Fruit fly (Drosophila melanogaster): ENCODE data around the gene VhaAC45RP.

VhaAC45RP gene

DNA sequence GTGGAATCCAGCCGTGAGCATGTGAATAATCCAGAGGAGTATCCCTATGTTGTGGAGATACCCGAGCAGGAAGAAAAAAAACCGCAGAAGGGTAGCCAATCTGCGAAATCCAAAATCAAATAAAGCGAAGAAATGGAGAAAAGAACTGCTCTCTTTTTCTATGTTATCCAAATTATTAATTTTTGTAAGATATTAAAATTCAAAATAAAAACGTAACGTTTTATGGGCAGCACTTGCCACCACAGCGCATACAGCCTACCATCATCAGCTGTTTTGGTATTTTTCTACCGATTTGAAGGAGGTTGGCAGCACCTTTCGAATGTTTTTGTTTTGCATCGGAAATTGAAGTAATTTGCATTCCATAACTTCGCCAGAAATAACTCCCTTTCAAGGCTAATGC is 13.7 kb upstream of the VhaAC45RP start, which contains the start of gene Bet5:
Gene Bet5, plus strand, starts transcription at position 299 of the 400 bp plus-strand sequence.
- no peak for TF ChIP-seq psq (optimal IDR thresholded peaks at IDR 0.05)

dm6 chr3R:30177494-30177893 is 11.3 kb upstream of the VhaAC45RP start, which contains the start of the genes CG1983 and CG15530:
Gene CG1983 (minus strand): TSS chr3R:30177700.
Gene CG15530 (plus strand): TSS chr3R:30177877.
- TF ChIP-seq Dll (optimal IDR thresholded peaks at IDR 0.05) (no peak), pan (optimal IDR thresholded peaks at IDR 0.05) (no peak), EcR (GFP tag; optimal IDR thresholded peaks at IDR 0.05) (no peak), usp (GFP tag; optimal IDR thresholded peaks at IDR 0.05) (no peak), CG8478 (optimal IDR thresholded peaks at IDR 0.05) (no peak), psq (optimal IDR thresholded peaks at IDR 0.05) (no peak)

- TF ChIP-seq pan (optimal IDR thresholded peaks at IDR 0.05) (no peak), EcR (GFP tag; optimal IDR thresholded peaks at IDR 0.05) (no peak), Dll (optimal IDR thresholded peaks at IDR 0.05) (no peak), usp (GFP tag; optimal IDR thresholded peaks at IDR 0.05) (no peak), psq (optimal IDR thresholded peaks at IDR 0.05) (no peak), CG8478 (optimal IDR thresholded peaks at IDR 0.05) (no peak)
Observed at dm6 chr3R:30176314-30176713, 10.1 kb upstream of the VhaAC45RP start.

DNA sequence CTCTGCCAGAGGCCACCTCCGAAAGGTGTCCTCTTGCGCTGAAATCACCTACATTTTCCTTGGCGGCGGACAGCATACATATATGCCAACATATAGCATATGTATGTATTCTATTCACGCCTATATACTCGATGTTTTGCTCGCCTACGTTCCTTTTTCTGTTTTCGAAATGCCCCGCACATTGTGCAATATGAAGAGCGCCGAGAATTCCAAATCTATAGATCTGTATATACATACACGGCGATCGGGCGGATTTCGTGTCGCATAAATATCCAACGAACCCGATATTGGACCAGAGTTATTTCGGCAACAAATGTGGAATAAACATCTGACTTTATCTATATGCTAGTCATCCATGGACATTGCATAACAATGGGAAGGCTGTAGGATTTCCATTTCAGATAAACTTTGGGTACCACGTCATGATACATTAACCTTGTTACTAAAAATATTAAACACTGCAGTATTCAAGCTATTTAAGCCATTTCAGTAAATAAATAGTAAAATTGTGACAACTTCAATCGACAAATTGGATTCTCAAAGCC is 8.9 kb upstream of the VhaAC45RP start:
- no peak for TF ChIP-seq CG8478 (optimal IDR thresholded peaks at IDR 0.05)
- TF ChIP-seq psq (optimal IDR thresholded peaks at IDR 0.05): no peak
- no peak for TF ChIP-seq Dll (optimal IDR thresholded peaks at IDR 0.05)
- TF ChIP-seq usp (GFP tag; optimal IDR thresholded peaks at IDR 0.05): no peak
- no peak for TF ChIP-seq pan (optimal IDR thresholded peaks at IDR 0.05)
- TF ChIP-seq EcR (GFP tag; optimal IDR thresholded peaks at IDR 0.05): no peak

- TF ChIP-seq usp (GFP tag; optimal IDR thresholded peaks at IDR 0.05) (no peak), EcR (GFP tag; optimal IDR thresholded peaks at IDR 0.05) (no peak), pan (optimal IDR thresholded peaks at IDR 0.05) (no peak), psq (optimal IDR thresholded peaks at IDR 0.05) (no peak), Dll (optimal IDR thresholded peaks at IDR 0.05) (no peak), CG8478 (optimal IDR thresholded peaks at IDR 0.05) (no peak)
Observed at dm6 chr3R:30174160-30175002, 8.2 kb upstream of the VhaAC45RP start, which contains the start of gene Mlc2. Gene Mlc2 (minus strand): TSS chr3R:30174551.

DNA sequence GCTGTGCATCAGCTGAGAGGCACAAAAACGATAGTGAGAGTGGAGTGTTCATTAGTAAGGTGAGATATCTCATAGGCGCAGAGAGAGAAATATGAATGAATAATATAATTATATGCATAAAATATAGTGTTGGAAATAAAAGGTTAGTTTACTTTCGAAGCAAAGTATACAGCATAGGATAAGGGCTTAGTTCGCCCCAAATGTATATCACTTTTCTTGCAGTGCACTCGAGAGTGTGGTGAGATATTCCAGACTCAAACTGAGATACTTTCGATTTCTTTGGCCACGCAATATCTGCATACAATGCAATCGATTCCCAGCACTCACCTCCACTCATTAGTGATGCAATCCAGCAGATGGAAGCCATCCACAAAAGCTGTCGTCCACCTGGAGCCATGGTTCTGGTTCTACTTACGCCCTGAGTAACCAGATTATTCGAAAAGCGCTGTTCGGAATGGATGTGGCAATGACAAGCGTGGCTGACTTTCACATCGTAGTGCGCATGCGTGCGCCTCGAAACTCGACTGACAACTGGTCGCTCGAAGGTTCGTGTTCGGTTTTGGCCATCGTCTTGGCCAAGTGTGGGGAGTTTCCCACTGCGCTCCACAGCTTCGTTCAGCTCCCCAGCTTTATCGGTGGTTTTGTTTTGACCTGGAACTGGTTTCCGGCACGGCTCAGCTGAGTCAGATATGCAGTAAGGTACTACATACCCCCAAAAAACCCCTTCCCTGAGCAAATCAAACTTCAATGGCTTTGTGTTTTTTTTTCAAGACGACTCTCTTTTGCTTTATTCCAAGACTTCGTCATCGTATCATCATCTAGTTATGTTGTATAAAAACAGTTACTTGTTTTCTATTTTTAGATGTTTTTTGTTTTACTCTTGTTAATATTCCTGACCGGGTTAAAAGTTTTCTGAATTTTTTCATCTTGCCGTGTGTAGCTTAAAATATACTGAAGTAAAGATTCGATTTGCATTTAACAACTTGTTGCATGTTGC is 4.8 kb upstream of the VhaAC45RP start, which contains the start of gene Rsod:
Gene Rsod, minus strand, starts transcription at position 537 of the 997 bp plus-strand sequence.
- TF ChIP-seq Dll (optimal IDR thresholded peaks at IDR 0.05) (no peak), usp (GFP tag; optimal IDR thresholded peaks at IDR 0.05) (no peak), psq (optimal IDR thresholded peaks at IDR 0.05) (no peak), pan (optimal IDR thresholded peaks at IDR 0.05) (no peak), EcR (GFP tag; optimal IDR thresholded peaks at IDR 0.05) (no peak)

- TF ChIP-seq EcR (GFP tag; optimal IDR thresholded peaks at IDR 0.05): no peak
- no peak for TF ChIP-seq Dll (optimal IDR thresholded peaks at IDR 0.05)
- no peak for TF ChIP-seq psq (optimal IDR thresholded peaks at IDR 0.05)
- TF ChIP-seq CG8478 (optimal IDR thresholded peaks at IDR 0.05): no peak
- TF ChIP-seq usp (GFP tag; optimal IDR thresholded peaks at IDR 0.05): no peak
- no peak for TF ChIP-seq pan (optimal IDR thresholded peaks at IDR 0.05)
Observed at dm6 chr3R:30164162-30164561, 2.1 kb downstream of the VhaAC45RP start.

DNA sequence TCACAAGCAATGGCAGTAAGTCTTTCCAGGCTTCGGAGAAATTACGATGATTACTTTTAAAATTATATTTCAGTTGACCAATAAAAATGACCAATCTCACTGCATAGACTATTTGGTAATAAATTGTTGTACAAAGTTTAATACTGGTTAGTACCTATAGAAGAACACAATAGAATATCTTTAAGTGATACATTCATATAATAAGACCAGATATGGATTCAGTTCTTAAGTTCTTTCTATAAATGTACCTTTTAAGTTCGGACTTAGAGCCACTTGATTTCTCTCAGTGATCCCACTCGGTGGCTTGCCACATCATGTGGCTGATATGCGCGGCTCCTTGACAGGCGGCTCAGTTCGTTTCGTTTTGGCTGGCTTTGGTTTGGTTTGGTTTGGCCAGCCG is 3.0 kb downstream of the VhaAC45RP start:
- TF ChIP-seq Dll (optimal IDR thresholded peaks at IDR 0.05): no peak
- TF ChIP-seq CG8478 (optimal IDR thresholded peaks at IDR 0.05): no peak
- no peak for TF ChIP-seq pan (optimal IDR thresholded peaks at IDR 0.05)
- no peak for TF ChIP-seq EcR (GFP tag; optimal IDR thresholded peaks at IDR 0.05)
- TF ChIP-seq psq (optimal IDR thresholded peaks at IDR 0.05): no peak
- TF ChIP-seq usp (GFP tag; optimal IDR thresholded peaks at IDR 0.05): no peak

DNA sequence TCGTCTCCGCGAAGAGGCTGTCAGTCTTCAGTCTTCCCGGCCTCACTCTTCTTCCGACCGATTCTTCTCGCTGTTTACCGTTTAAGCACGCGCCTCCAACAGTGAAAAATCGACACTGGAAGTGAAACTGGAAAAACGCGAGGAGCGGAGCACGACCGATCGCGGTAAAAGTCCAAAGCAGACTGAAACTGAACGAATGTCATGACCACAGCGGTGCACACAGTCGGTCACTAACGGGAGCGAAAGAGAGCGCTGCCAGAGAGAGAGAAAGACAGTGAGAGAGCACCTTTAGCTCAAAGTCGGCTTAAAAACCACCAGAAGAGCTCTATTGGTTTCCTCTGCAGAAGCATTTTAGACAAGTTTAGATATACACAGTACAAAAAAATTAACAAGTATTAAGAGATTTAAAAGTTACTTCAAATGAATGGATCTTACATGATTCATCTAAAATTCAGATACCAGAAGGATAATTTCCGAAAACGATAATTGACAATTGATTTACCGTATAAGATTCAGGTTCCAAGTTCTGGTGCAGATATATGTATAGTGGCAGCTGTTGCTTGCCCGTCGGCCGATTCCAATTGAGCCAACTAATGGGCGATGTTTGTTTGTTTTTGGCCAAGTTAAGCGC is 5.8 kb downstream of the VhaAC45RP start, which contains the start of gene CG11498:
Gene CG11498, minus strand, starts transcription at position 162 of the 631 bp plus-strand sequence.
- TF ChIP-seq usp (GFP tag; optimal IDR thresholded peaks at IDR 0.05) (no peak), EcR (GFP tag; optimal IDR thresholded peaks at IDR 0.05) (no peak), Dll (optimal IDR thresholded peaks at IDR 0.05) (no peak), pan (optimal IDR thresholded peaks at IDR 0.05) (no peak), psq (optimal IDR thresholded peaks at IDR 0.05) (no peak), CG8478 (optimal IDR thresholded peaks at IDR 0.05) (no peak)

DNA sequence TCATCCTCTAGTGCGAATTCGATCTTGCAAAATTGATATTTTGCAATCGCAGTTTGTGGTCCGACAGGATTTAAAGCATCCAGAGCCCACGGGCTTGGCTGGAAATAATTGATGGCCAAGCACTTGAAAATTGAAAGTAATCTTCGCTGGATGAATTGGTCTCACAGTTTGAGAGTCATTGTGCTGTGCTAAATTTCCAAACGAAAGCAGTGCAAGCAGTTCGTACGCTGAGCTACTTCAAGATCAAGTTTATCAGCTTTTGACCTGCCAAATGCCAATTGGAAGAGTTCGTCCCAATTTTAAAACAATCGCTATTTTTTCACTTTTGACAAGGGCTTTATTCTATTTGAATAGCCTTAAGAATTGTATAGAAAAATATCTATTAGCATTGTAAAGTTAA is 12.4 kb downstream of the VhaAC45RP start:
- TF ChIP-seq psq (optimal IDR thresholded peaks at IDR 0.05): no peak
- TF ChIP-seq EcR (GFP tag; optimal IDR thresholded peaks at IDR 0.05): no peak
- TF ChIP-seq pan (optimal IDR thresholded peaks at IDR 0.05): no peak
- TF ChIP-seq usp (GFP tag; optimal IDR thresholded peaks at IDR 0.05): no peak
- TF ChIP-seq Dll (optimal IDR thresholded peaks at IDR 0.05): no peak
- no peak for TF ChIP-seq CG8478 (optimal IDR thresholded peaks at IDR 0.05)
